Fruit fly (Drosophila melanogaster) whole organism, embryonic: Measurements from ENCODE around the gene CG14079.

Source experiments
- B-H2 ChIP-seq: fragments of 200-800 bp; sonication (Bioruptor generic); optimal IDR thresholded peaks from 2 replicates; lab custom pipeline; 2018; ENCODE audit warnings: missing biosample characterization, mild to moderate bottlenecking, missing genetic modification characterization
- Bgb ChIP-seq: fragments of 200-800 bp; sonication (Bioruptor generic); IDR thresholded peaks from 2 replicates; pipeline ENCODE4 v1.3.6; 2022; ENCODE audit warnings: missing biosample characterization, missing genetic modification characterization; ENCODE audit not compliant: partially characterized antibody
- CG10979 ChIP-seq: fragments of 200-800 bp; sonication (Bioruptor generic); optimal IDR thresholded peaks from 2 replicates; lab custom pipeline; 2018; ENCODE audit warnings: missing biosample characterization, mild to moderate bottlenecking, missing genetic modification characterization, moderate library complexity
- CG11085 ChIP-seq: fragments of 200-800 bp; sonication (Bioruptor generic); IDR thresholded peaks from 2 replicates; pipeline ENCODE4 v1.3.6; 2022; ENCODE audit warnings: missing biosample characterization, missing genetic modification characterization
- CG15514 ChIP-seq: fragments of 200-800 bp; sonication (Bioruptor generic); optimal IDR thresholded peaks from 3 replicates; lab custom pipeline; 2017; ENCODE audit warnings: missing biosample characterization, missing genetic modification characterization, mild to moderate bottlenecking, moderate library complexity, missing genetic modification reagents
- CG16813 ChIP-seq: fragments of 200-800 bp; sonication (Bioruptor generic); IDR thresholded peaks from 3 replicates; pipeline ENCODE4 v1.3.6; 2022; ENCODE audit warnings: missing biosample characterization, missing genetic modification characterization; ENCODE audit not compliant: partially characterized antibody
- CG17328 ChIP-seq: fragments of 200-800 bp; sonication (Bioruptor generic); IDR thresholded peaks from 2 replicates; pipeline ENCODE4 v1.3.6; 2022; ENCODE audit warnings: missing biosample characterization, missing genetic modification characterization
- CG2116 ChIP-seq: fragments of 200-800 bp; sonication (Bioruptor generic); optimal IDR thresholded peaks from 3 replicates; lab custom pipeline; 2018; ENCODE audit warnings: missing biosample characterization, mild to moderate bottlenecking, missing genetic modification characterization
- CG2678 ChIP-seq: fragments of 200-800 bp; sonication (Bioruptor generic); optimal IDR thresholded peaks from 3 replicates; lab custom pipeline; 2019; ENCODE audit warnings: missing biosample characterization, mild to moderate bottlenecking, missing genetic modification characterization, moderate library complexity
- CG31224 ChIP-seq: fragments of 200-800 bp; sonication (Bioruptor generic); IDR thresholded peaks from 2 replicates; pipeline ENCODE4 v1.3.6; 2022; ENCODE audit warnings: missing biosample characterization, missing genetic modification characterization
- CG33213 ChIP-seq: fragments of 200-800 bp; sonication (Bioruptor generic); optimal IDR thresholded peaks from 3 replicates; lab custom pipeline; 2016; ENCODE audit warnings: missing biosample characterization, missing genetic modification characterization
- CG3847 ChIP-seq: fragments of 200-800 bp; sonication (Bioruptor generic); IDR thresholded peaks from 2 replicates; pipeline ENCODE4 v1.3.6; 2022; ENCODE audit warnings: missing biosample characterization, missing genetic modification characterization
- CG4424 ChIP-seq: fragments of 200-800 bp; sonication (Bioruptor generic); optimal IDR thresholded peaks from 3 replicates; lab custom pipeline; 2016; ENCODE audit warnings: missing biosample characterization, missing genetic modification characterization
- CG6791 ChIP-seq: fragments of 200-800 bp; sonication (Bioruptor generic); IDR thresholded peaks from 3 replicates; pipeline ENCODE4 v1.3.6; 2022; ENCODE audit warnings: missing biosample characterization, missing genetic modification characterization; ENCODE audit not compliant: partially characterized antibody
- CG6813 ChIP-seq: fragments of 200-800 bp; sonication (Bioruptor generic); optimal IDR thresholded peaks from 2 replicates; lab custom pipeline; 2017; ENCODE audit warnings: missing biosample characterization, missing genetic modification characterization, mild to moderate bottlenecking, moderate library complexity, missing genetic modification reagents
- CG9215 ChIP-seq: fragments of 200-800 bp; sonication (Bioruptor generic); IDR thresholded peaks from 2 replicates; pipeline ENCODE4 v1.3.6; 2022; ENCODE audit warnings: missing biosample characterization, missing genetic modification characterization
- CG9876 ChIP-seq: fragments of 200-800 bp; sonication (Bioruptor generic); optimal IDR thresholded peaks from 2 replicates; lab custom pipeline; 2016; ENCODE audit warnings: missing biosample characterization, missing genetic modification characterization
- CoRest ChIP-seq: fragments of 200-800 bp; sonication (Bioruptor generic); optimal IDR thresholded peaks from 3 replicates; lab custom pipeline; 2018; ENCODE audit warnings: missing biosample characterization, mild to moderate bottlenecking, missing genetic modification characterization, moderate library complexity
- CrebB ChIP-seq: fragments of 200-800 bp; sonication (Bioruptor generic); optimal IDR thresholded peaks from 3 replicates; lab custom pipeline; 2018; ENCODE audit warnings: missing biosample characterization, mild to moderate bottlenecking, missing genetic modification characterization
- Dip2 ChIP-seq: fragments of 200-800 bp; sonication (Bioruptor generic); IDR thresholded peaks from 2 replicates; pipeline ENCODE4 v1.3.6; 2022; ENCODE audit warnings: missing biosample characterization, missing genetic modification characterization
- Doc3 ChIP-seq: fragments of 200-800 bp; sonication (Bioruptor generic); IDR thresholded peaks from 3 replicates; pipeline ENCODE4 v1.3.6; 2022; ENCODE audit warnings: missing biosample characterization, missing genetic modification characterization; ENCODE audit not compliant: partially characterized antibody
- Drgx ChIP-seq: fragments of 200-800 bp; sonication (Bioruptor generic); IDR thresholded peaks from 2 replicates; pipeline ENCODE4 v1.3.6; 2022; ENCODE audit warnings: missing biosample characterization, missing genetic modification characterization
- MTF-1 ChIP-seq: fragments of 200-800 bp; sonication (Bioruptor generic); optimal IDR thresholded peaks from 2 replicates; lab custom pipeline; 2018; ENCODE audit warnings: missing biosample characterization, mild to moderate bottlenecking, missing genetic modification characterization, borderline replicate concordance
- Med ChIP-seq: fragments of 200-800 bp; sonication (Bioruptor generic); peaks from one replicate; lab custom pipeline; 2016; ENCODE audit warnings: missing biosample characterization, missing genetic modification characterization, mild to moderate bottlenecking, inconsistent platforms, moderate library complexity
- Nf-YC ChIP-seq: fragments of 200-800 bp; optimal IDR thresholded peaks from 3 replicates; lab custom pipeline; 2019; ENCODE audit warnings: missing biosample characterization, mild to moderate bottlenecking, missing genetic modification characterization, moderate library complexity
- Scr ChIP-seq: fragments of 200-800 bp; sonication (Bioruptor generic); IDR thresholded peaks from 2 replicates; pipeline ENCODE4 v1.3.6; 2022; ENCODE audit warnings: missing biosample characterization, missing genetic modification characterization; ENCODE audit not compliant: partially characterized antibody
- TFAM ChIP-seq: fragments of 200-800 bp; sonication (Bioruptor generic); optimal IDR thresholded peaks from 2 replicates; lab custom pipeline; 2017; ENCODE audit warnings: missing biosample characterization, missing genetic modification characterization, inconsistent platforms
- Trl ChIP-seq, 3 experiments: fragments of >200 bp in 2 of 3; fragments of 200-800 bp in 1 of 3; sonication (Bioruptor generic) in 1 of 3; optimal IDR thresholded peaks; 2 replicates in 1 of 3; 3 replicates in 2 of 3; lab custom pipeline; 2016 to 2017; ENCODE audit warnings: missing biosample characterization in 1 of 3, missing genetic modification characterization in 1 of 3
- Usf ChIP-seq: fragments of 200-800 bp; sonication (Bioruptor generic); optimal IDR thresholded peaks from 2 replicates; lab custom pipeline; 2017; ENCODE audit warnings: missing genotype, missing biosample characterization, missing genetic modification characterization
- Xbp1 ChIP-seq: fragments of 200-800 bp; sonication (Bioruptor generic); optimal IDR thresholded peaks from 3 replicates; lab custom pipeline; 2016; ENCODE audit warnings: missing biosample characterization, mild to moderate bottlenecking, missing genetic modification characterization
- abd-A ChIP-seq: fragments of 200-800 bp; sonication (Bioruptor generic); optimal IDR thresholded peaks from 3 replicates; lab custom pipeline; 2019; ENCODE audit warnings: missing biosample characterization, mild to moderate bottlenecking, missing genetic modification characterization, moderate library complexity
- amos ChIP-seq: fragments of 200-800 bp; sonication (Bioruptor generic); IDR thresholded peaks from 2 replicates; pipeline ENCODE4 v1.3.6; 2022; ENCODE audit warnings: missing biosample characterization, missing genetic modification characterization; ENCODE audit not compliant: partially characterized antibody
- ase ChIP-seq: fragments of 200-800 bp; sonication (Bioruptor generic); IDR thresholded peaks from 3 replicates; pipeline ENCODE4 v1.3.6; 2022; ENCODE audit warnings: missing biosample characterization, missing genetic modification characterization
- bcd ChIP-seq: fragments of 200-800 bp; sonication (Bioruptor generic); optimal IDR thresholded peaks from 2 replicates; lab custom pipeline; 2017; ENCODE audit warnings: missing biosample characterization, mild to moderate bottlenecking, missing genetic modification characterization
- dm ChIP-seq: fragments of 200-800 bp; sonication (Bioruptor generic); optimal IDR thresholded peaks from 3 replicates; lab custom pipeline; 2016; ENCODE audit warnings: missing biosample characterization, missing genetic modification characterization
- jigr1 ChIP-seq: fragments of 200-800 bp; sonication (Bioruptor generic); IDR thresholded peaks from 3 replicates; pipeline ENCODE4 v1.3.6; 2022; ENCODE audit warnings: missing biosample characterization, missing genetic modification characterization
- nmo ChIP-seq: fragments of 200-800 bp; sonication (Bioruptor generic); optimal IDR thresholded peaks from 2 replicates; lab custom pipeline; 2018; ENCODE audit warnings: missing biosample characterization, mild to moderate bottlenecking, missing genetic modification characterization, moderate library complexity
- peb ChIP-seq: fragments of 200-800 bp; sonication (Bioruptor generic); IDR thresholded peaks from 2 replicates; pipeline ENCODE4 v1.3.6; 2022; ENCODE audit warnings: missing biosample characterization, missing genetic modification characterization
- prd ChIP-seq, 3 experiments: fragments of >200 bp in 2 of 3; fragments of 200-800 bp in 1 of 3; sonication (Bioruptor generic) in 1 of 3; optimal IDR thresholded peaks in 2 of 3; IDR thresholded peaks in 1 of 3; 2 replicates in 2 of 3; 3 replicates in 1 of 3; pipeline versions ENCODE4 v1.3.6 to Lab custom; 2017 to 2022; ENCODE audit warnings: missing biosample characterization in 1 of 3, missing genetic modification characterization in 1 of 3
- pum ChIP-seq: fragments of 200-800 bp; sonication (Bioruptor generic); optimal IDR thresholded peaks from 2 replicates; lab custom pipeline; 2016; ENCODE audit warnings: missing biosample characterization, missing genetic modification characterization
- schlank ChIP-seq: fragments of 200-800 bp; sonication (Bioruptor generic); optimal IDR thresholded peaks from 2 replicates; lab custom pipeline; 2018; ENCODE audit warnings: missing biosample characterization, mild to moderate bottlenecking, missing genetic modification characterization
- scrt ChIP-seq: fragments of 200-800 bp; sonication (Bioruptor generic); optimal IDR thresholded peaks from 2 replicates; lab custom pipeline; 2018; ENCODE audit warnings: missing biosample characterization, mild to moderate bottlenecking, missing genetic modification characterization, moderate library complexity
- shn ChIP-seq: fragments of 200-800 bp; sonication (Bioruptor generic); optimal IDR thresholded peaks from 3 replicates; lab custom pipeline; 2016; ENCODE audit warnings: missing biosample characterization, missing genetic modification characterization
- slbo ChIP-seq: fragments of 200-800 bp; sonication (Bioruptor generic); IDR thresholded peaks from 2 replicates; pipeline ENCODE4 v1.3.6; 2022; ENCODE audit warnings: missing biosample characterization, missing genetic modification characterization
- slou ChIP-seq: fragments of 200-800 bp; sonication (Bioruptor generic); optimal IDR thresholded peaks from 3 replicates; lab custom pipeline; 2016; ENCODE audit warnings: missing biosample characterization, missing genetic modification characterization
- sob ChIP-seq: fragments of 200-800 bp; sonication (Bioruptor generic); IDR thresholded peaks from 2 replicates; pipeline ENCODE4 v1.3.6; 2022; ENCODE audit warnings: missing biosample characterization, missing genetic modification characterization
- sr ChIP-seq: fragments of 200-800 bp; sonication (Bioruptor generic); IDR thresholded peaks from 3 replicates; pipeline ENCODE4 v1.3.6; 2022; ENCODE audit warnings: missing biosample characterization, missing genetic modification characterization
- stc ChIP-seq: fragments of 200-800 bp; sonication (Bioruptor generic); IDR thresholded peaks from 2 replicates; pipeline ENCODE4 v1.3.6; 2022; ENCODE audit warnings: missing biosample characterization, missing genetic modification characterization
- tll ChIP-seq, 2 experiments: fragments of 200-800 bp in 1 of 2; fragments of >200 bp in 1 of 2; sonication (Bioruptor generic) in 1 of 2; optimal IDR thresholded peaks; 2 replicates each; lab custom pipeline; 2017 to 2019; ENCODE audit warnings: missing biosample characterization in 2 of 2, missing genetic modification characterization in 2 of 2, mild to moderate bottlenecking in 1 of 2, moderate library complexity in 1 of 2

The CG14079 gene

DNA sequence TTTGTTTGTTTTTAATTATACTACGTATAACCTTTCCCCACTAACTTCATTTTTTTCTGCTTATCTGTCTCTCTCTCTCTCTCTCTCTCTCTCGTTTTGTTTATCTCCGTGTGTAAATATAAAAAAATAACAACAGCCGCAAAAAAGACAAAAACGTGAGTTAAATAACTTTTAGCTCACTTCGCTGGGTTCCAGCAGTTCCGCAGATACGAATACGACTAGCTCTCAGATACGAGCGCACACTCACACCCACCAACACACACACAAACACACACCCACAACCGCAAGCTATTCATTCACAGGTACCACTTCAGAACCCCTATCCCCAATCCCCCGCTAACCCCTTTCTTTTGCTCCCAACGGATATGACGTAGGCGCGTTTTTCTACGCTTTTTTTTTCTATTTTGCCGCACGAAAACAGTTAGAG is 25.6 kb upstream of the CG14079 start (continued):
- peak; percentile 43 for TF ChIP-seq CG6813 (GFP tag; lab: Kevin White, UChicago)
- TF ChIP-seq sr (GFP tag; lab: Robert Waterston, UW): peak; percentile 72; the same call in 1 of the 3 replicates
- TF ChIP-seq CG9215: no peak
- peak; percentile 53 for TF ChIP-seq abd-A
- TF ChIP-seq Trl (optimal IDR thresholded peaks at IDR 0.05; lab: Kevin White, UChicago): peak; percentile 10 to 74
- TF ChIP-seq Trl (GFP tag; optimal IDR thresholded peaks at IDR 0.05; lab: Kevin White, UChicago): no peak
- TF ChIP-seq CG2678: peak; percentile 40
- TF ChIP-seq CG33213 (GFP tag; lab: Kevin White, UChicago): no peak
- no peak; the same call in 1 of the 2 replicates for TF ChIP-seq amos (GFP tag; lab: Robert Waterston, UW)
- TF ChIP-seq TFAM: no peak
- no peak for TF ChIP-seq bcd (GFP tag; lab: Kevin White, UChicago)
- no peak for TF ChIP-seq CG17328 (GFP tag; lab: Robert Waterston, UW)
- no peak for TF ChIP-seq shn
- no peak for TF ChIP-seq CoRest (tag; lab: Kevin White, UChicago)
- TF ChIP-seq CG10979 (tag; lab: Kevin White, UChicago): no peak
- peak; percentile 65 for TF ChIP-seq Med (GFP tag; lab: Kevin White, UChicago)
- no peak for TF ChIP-seq CG6791 (GFP tag; lab: Robert Waterston, UW)
- no peak for TF ChIP-seq stc (GFP tag; lab: Robert Waterston, UW)
- peak; percentile 35 for TF ChIP-seq CrebB (tag; lab: Kevin White, UChicago)
- TF ChIP-seq CG15514 (GFP tag; lab: Kevin White, UChicago): peak; percentile 38
- peak; percentile 5 for TF ChIP-seq scrt
- TF ChIP-seq MTF-1 (GFP tag; lab: Kevin White, UChicago): peak; percentile 0
- TF ChIP-seq Drgx: peak; percentile 45
- TF ChIP-seq CG9876 (GFP tag; lab: Kevin White, UChicago): no peak
- peak; percentile 15; the same call in 1 of the 2 replicates for TF ChIP-seq Bgb (GFP tag; lab: Robert Waterston, UW)
- TF ChIP-seq Usf (GFP tag; lab: Kevin White, UChicago): no peak
- TF ChIP-seq Scr (GFP tag; lab: Robert Waterston, UW): 0 out of 2 replicates have a peak, but pooled peaks have one; percentile 11
- no peak for TF ChIP-seq prd (optimal IDR thresholded peaks at IDR 0.05; lab: Kevin White, UChicago)
- no peak for TF ChIP-seq prd (GFP tag; IDR thresholded peaks at IDR 0.05; lab: Robert Waterston, UW)
- TF ChIP-seq schlank (tag; lab: Kevin White, UChicago): peak; percentile 31
- TF ChIP-seq slbo (GFP tag; lab: Robert Waterston, UW): no peak
- TF ChIP-seq CG16813 (GFP tag; lab: Robert Waterston, UW): no peak
- TF ChIP-seq CG31224 (GFP tag; lab: Robert Waterston, UW): no peak
- TF ChIP-seq pum (GFP tag; lab: Kevin White, UChicago): no peak
- no peak for TF ChIP-seq Nf-YC (tag; lab: Kevin White, UChicago)
- TF ChIP-seq B-H2: peak; percentile 54
- peak; percentile 59 for TF ChIP-seq sob
- no peak for TF ChIP-seq CG4424 (GFP tag; lab: Kevin White, UChicago)
- no peak for TF ChIP-seq tll (GFP tag; optimal IDR thresholded peaks at IDR 0.05; lab: Kevin White, UChicago)
- no peak for TF ChIP-seq jigr1
- TF ChIP-seq dm (GFP tag; lab: Kevin White, UChicago): no peak
- TF ChIP-seq Dip2 (GFP tag; lab: Robert Waterston, UW): no peak
- TF ChIP-seq Xbp1: no peak
- TF ChIP-seq CG2116 (GFP tag; lab: Kevin White, UChicago): no peak
- no peak for TF ChIP-seq CG11085
- TF ChIP-seq nmo (GFP tag; lab: Kevin White, UChicago): no peak
- no peak for TF ChIP-seq slou
- TF ChIP-seq ase (GFP tag; lab: Robert Waterston, UW): no peak
- no peak for TF ChIP-seq peb (GFP tag; lab: Robert Waterston, UW)
- no peak for TF ChIP-seq CG3847 (GFP tag; lab: Robert Waterston, UW)
- no peak for TF ChIP-seq Doc3 (GFP tag; lab: Robert Waterston, UW)
